Worm (Caenorhabditis elegans) whole organism, late embryonic: ENCODE measurements around the gene nlp-32.
A peak's percentile ranks its signal among the peaks of the same experiment; 100 is the strongest.

Experiments
- C08G9.2 ChIP-seq: sonication (generic microtip); optimal IDR thresholded peaks from 2 replicates; lab custom pipeline; 2016; ENCODE audit warnings: mild to moderate bottlenecking, missing genetic modification characterization, moderate library complexity, missing compliant biosample characterization
- C38D4.7 ChIP-seq: fragments of 200-800 bp; sonication (Bioruptor generic); optimal IDR thresholded peaks from 2 replicates; lab custom pipeline; 2018; ENCODE audit warnings: mild to moderate bottlenecking, missing genetic modification characterization, moderate library complexity, missing compliant biosample characterization
- K02D7.2 ChIP-seq: sonication (generic microtip); optimal IDR thresholded peaks from 2 replicates; lab custom pipeline; 2017; ENCODE audit warnings: mild to moderate bottlenecking, missing genetic modification characterization, missing compliant biosample characterization
- K09A11.1 ChIP-seq: sonication (generic microtip); optimal IDR thresholded peaks from 2 replicates; lab custom pipeline; 2017; ENCODE audit warnings: antibody characterized with exemption, mild to moderate bottlenecking, missing genetic modification characterization, missing compliant biosample characterization; ENCODE audit not compliant: insufficient read depth
- T23F11.4 ChIP-seq: fragments of 200-800 bp; sonication (Bioruptor generic); optimal IDR thresholded peaks from 2 replicates; lab custom pipeline; 2018; ENCODE audit warnings: mild to moderate bottlenecking, missing genetic modification characterization, missing compliant biosample characterization
- Y22D7AL.16 ChIP-seq: sonication (generic microtip); optimal IDR thresholded peaks from 2 replicates; lab custom pipeline; 2016; ENCODE audit warnings: missing genetic modification characterization, missing compliant biosample characterization
- ama-1 ChIP-seq: fragments of 150-350 bp; optimal IDR thresholded peaks from 2 replicates; lab custom pipeline; 2014
- ceh-18 ChIP-seq: sonication (generic microtip); optimal IDR thresholded peaks from 2 replicates; lab custom pipeline; 2016; ENCODE audit warnings: missing genetic modification characterization, missing compliant biosample characterization
- ceh-19 ChIP-seq: fragments of 200-800 bp; sonication (Bioruptor generic); optimal IDR thresholded peaks from 2 replicates; lab custom pipeline; 2018; ENCODE audit warnings: mild to moderate bottlenecking, missing genetic modification characterization, missing compliant biosample characterization
- ceh-22 ChIP-seq: sonication (generic microtip); optimal IDR thresholded peaks from 2 replicates; lab custom pipeline; 2017; ENCODE audit warnings: missing biosample characterization, missing genetic modification characterization
- ceh-24 ChIP-seq: sonication (generic microtip); optimal IDR thresholded peaks from 2 replicates; lab custom pipeline; 2016; ENCODE audit warnings: mild to moderate bottlenecking, missing genetic modification characterization, missing compliant biosample characterization
- ceh-31 ChIP-seq: sonication (generic microtip); optimal IDR thresholded peaks from 2 replicates; lab custom pipeline; 2016; ENCODE audit warnings: missing genetic modification characterization, missing compliant biosample characterization
- ceh-6 ChIP-seq: fragments of 200-800 bp; sonication (Bioruptor generic); optimal IDR thresholded peaks from 2 replicates; lab custom pipeline; 2018; ENCODE audit warnings: mild to moderate bottlenecking, missing genetic modification characterization, missing compliant biosample characterization
- che-1 ChIP-seq: sonication (generic microtip); optimal IDR thresholded peaks from 2 replicates; lab custom pipeline; 2016; ENCODE audit warnings: mild to moderate bottlenecking, missing genetic modification characterization, missing compliant biosample characterization
- dmd-4 ChIP-seq: sonication (generic microtip); optimal IDR thresholded peaks from 2 replicates; lab custom pipeline; 2016; ENCODE audit warnings: borderline replicate concordance, missing genetic modification characterization, missing compliant biosample characterization
- elt-2 ChIP-seq: sonication (generic microtip); optimal IDR thresholded peaks from 2 replicates; lab custom pipeline; 2016; ENCODE audit warnings: missing genetic modification reagents, missing genetic modification characterization, missing compliant biosample characterization
- eyg-1 ChIP-seq: sonication (generic microtip); optimal IDR thresholded peaks from 2 replicates; lab custom pipeline; 2016; ENCODE audit warnings: missing genotype, missing genetic modification characterization, missing compliant biosample characterization
- fkh-6 ChIP-seq: sonication (generic microtip); optimal IDR thresholded peaks from 2 replicates; lab custom pipeline; 2016; ENCODE audit warnings: missing genetic modification characterization, missing compliant biosample characterization
- gmeb-2 ChIP-seq: sonication (generic microtip); optimal IDR thresholded peaks from 2 replicates; lab custom pipeline; 2016; ENCODE audit warnings: missing genetic modification characterization, inconsistent platforms, missing compliant biosample characterization
- hlh-13 ChIP-seq: fragments of 200-800 bp; sonication (Bioruptor generic); optimal IDR thresholded peaks from 2 replicates; lab custom pipeline; 2018; ENCODE audit warnings: mild to moderate bottlenecking, missing genetic modification characterization, missing compliant biosample characterization
- hlh-15 ChIP-seq: sonication (generic microtip); optimal IDR thresholded peaks from 2 replicates; lab custom pipeline; 2016; ENCODE audit warnings: missing genetic modification characterization, missing compliant biosample characterization
- lim-6 ChIP-seq: sonication (generic microtip); optimal IDR thresholded peaks from 2 replicates; lab custom pipeline; 2016; ENCODE audit warnings: missing genetic modification characterization, missing compliant biosample characterization
- lin-11 ChIP-seq: fragments of 200-800 bp; sonication (Bioruptor generic); optimal IDR thresholded peaks from 2 replicates; lab custom pipeline; 2018; ENCODE audit warnings: mild to moderate bottlenecking, missing genetic modification characterization, missing compliant biosample characterization
- mec-3 ChIP-seq: sonication (generic microtip); optimal IDR thresholded peaks from 2 replicates; lab custom pipeline; 2016; ENCODE audit warnings: borderline replicate concordance, missing genetic modification characterization, missing compliant biosample characterization
- nfya-1 ChIP-seq: sonication (generic microtip); optimal IDR thresholded peaks from 2 replicates; lab custom pipeline; 2017; ENCODE audit warnings: missing genetic modification characterization, mild to moderate bottlenecking, missing compliant biosample characterization, antibody characterized with exemption, moderate library complexity
- npax-4 ChIP-seq: sonication (generic microtip); optimal IDR thresholded peaks from 2 replicates; lab custom pipeline; 2016; ENCODE audit warnings: missing genetic modification characterization, missing compliant biosample characterization
- pat-9 ChIP-seq: fragments of 200-800 bp; sonication (Bioruptor generic); optimal IDR thresholded peaks from 2 replicates; lab custom pipeline; 2018; ENCODE audit warnings: mild to moderate bottlenecking, missing genetic modification characterization, moderate library complexity, missing compliant biosample characterization
- pha-2 ChIP-seq: sonication (generic microtip); optimal IDR thresholded peaks from 2 replicates; lab custom pipeline; 2017; ENCODE audit warnings: mild to moderate bottlenecking, missing genetic modification characterization, missing compliant biosample characterization
- pqm-1 ChIP-seq: sonication (generic microtip); optimal IDR thresholded peaks from 2 replicates; lab custom pipeline; 2016; ENCODE audit warnings: missing genetic modification characterization, missing compliant biosample characterization
- pros-1 ChIP-seq: fragments of 150-350 bp; optimal IDR thresholded peaks from 2 replicates; lab custom pipeline; 2014; ENCODE audit warnings: missing biosample characterization, missing genetic modification reagents, missing genetic modification characterization
- ref-2 ChIP-seq: sonication (generic microtip); optimal IDR thresholded peaks from 2 replicates; lab custom pipeline; 2016; ENCODE audit warnings: missing genetic modification characterization, missing compliant biosample characterization
- sdc-2 ChIP-seq: sonication (generic microtip); optimal IDR thresholded peaks from 2 replicates; lab custom pipeline; 2016; ENCODE audit warnings: missing genotype, missing genetic modification characterization, missing compliant biosample characterization
- sox-2 ChIP-seq: fragments of 200-800 bp; sonication (Bioruptor generic); IDR thresholded peaks from 2 replicates; pipeline ENCODE4 v1.3.6; 2022; ENCODE audit warnings: missing genetic modification reagents, missing genetic modification characterization, missing compliant biosample characterization
- sox-4 ChIP-seq: sonication (generic microtip); optimal IDR thresholded peaks from 2 replicates; lab custom pipeline; 2017; ENCODE audit warnings: mild to moderate bottlenecking, missing genetic modification characterization, inconsistent platforms, missing compliant biosample characterization
- unc-3 ChIP-seq, 2 experiments: fragments of 200-800 bp in 1 of 2; sonication (Bioruptor generic) in 1 of 2; sonication (generic microtip) in 1 of 2; conservative IDR thresholded peaks in 1 of 2; optimal IDR thresholded peaks in 1 of 2; 2 replicates each; pipeline versions ENCODE4 v1.3.6 to Lab custom; 2016 to 2022; ENCODE audit warnings: missing compliant biosample characterization in 2 of 2, missing genetic modification characterization in 2 of 2, missing genetic modification reagents in 1 of 2
- zip-5 ChIP-seq: sonication (generic microtip); optimal IDR thresholded peaks from 2 replicates; lab custom pipeline; 2016; ENCODE audit warnings: missing genetic modification characterization, missing compliant biosample characterization

Gene nlp-32

ce11 chrIII:455793-456192 lies 30.6 kb downstream of the nlp-32 start:
- TF ChIP-seq sdc-2 (tag; lab: Kevin White, UChicago) = no peak
- no peak for TF ChIP-seq ceh-22 (tag; lab: Kevin White, UChicago)
- TF ChIP-seq K02D7.2 = no peak
- no peak for TF ChIP-seq Y22D7AL.16 (tag; lab: Kevin White, UChicago)
- TF ChIP-seq C08G9.2 (tag; lab: Kevin White, UChicago) = no peak
- TF ChIP-seq che-1 (tag; lab: Kevin White, UChicago) = no peak
- no peak for TF ChIP-seq npax-4 (tag; lab: Kevin White, UChicago)
- TF ChIP-seq unc-3 (GFP tag; conservative IDR thresholded peaks at IDR 0.05; lab: Robert Waterston, UW) = no peak
- TF ChIP-seq unc-3 (tag; optimal IDR thresholded peaks at IDR 0.05; lab: Kevin White, UChicago) = no peak
- TF ChIP-seq elt-2 (tag; lab: Kevin White, UChicago) = no peak
- TF ChIP-seq hlh-13 = no peak
- no peak for TF ChIP-seq ama-1
- TF ChIP-seq lin-11 (tag; lab: Kevin White, UChicago) = no peak
- no peak for TF ChIP-seq lim-6 (tag; lab: Kevin White, UChicago)
- TF ChIP-seq mec-3 (tag; lab: Kevin White, UChicago) = no peak
- TF ChIP-seq pqm-1 (tag; lab: Kevin White, UChicago) = no peak
- TF ChIP-seq pat-9 = no peak
- TF ChIP-seq, all 69 proteins: peak for 0

DNA sequence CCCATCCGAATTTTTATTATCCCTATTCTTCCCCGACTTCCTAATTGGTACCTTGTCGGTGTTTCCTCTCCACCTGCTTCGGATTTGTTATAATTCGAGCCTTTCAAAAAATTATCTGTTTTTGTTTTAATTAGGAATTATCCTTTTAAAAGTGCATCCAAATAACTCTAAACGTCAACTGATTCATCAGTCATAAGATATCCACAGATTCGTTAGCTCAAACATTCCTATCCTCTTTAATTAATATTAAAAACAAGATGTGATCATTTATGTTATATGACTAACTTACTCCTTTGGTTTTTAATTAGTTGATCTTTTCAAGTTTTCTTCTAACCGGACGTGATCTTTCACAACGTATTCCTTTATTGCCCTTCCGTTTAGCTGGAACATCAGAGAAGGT lies 39.5 kb downstream of the nlp-32 start:
- TF ChIP-seq ref-2 = no peak
- no peak for TF ChIP-seq mec-3 (tag; lab: Kevin White, UChicago)
- no peak for TF ChIP-seq zip-5 (tag; lab: Kevin White, UChicago)
- TF ChIP-seq fkh-6 (tag; lab: Kevin White, UChicago) = no peak
- TF ChIP-seq hlh-13 = no peak
- no peak for TF ChIP-seq ceh-31 (tag; lab: Kevin White, UChicago)
- no peak for TF ChIP-seq pros-1 (tag; lab: Kevin White, UChicago)
- TF ChIP-seq C38D4.7 = no peak
- TF ChIP-seq eyg-1 (tag; lab: Kevin White, UChicago) = no peak
- no peak for TF ChIP-seq ceh-18 (tag; lab: Kevin White, UChicago)
- TF ChIP-seq hlh-15 (tag; lab: Kevin White, UChicago) = no peak
- no peak for TF ChIP-seq unc-3 (GFP tag; conservative IDR thresholded peaks at IDR 0.05; lab: Robert Waterston, UW)
- TF ChIP-seq unc-3 (tag; optimal IDR thresholded peaks at IDR 0.05; lab: Kevin White, UChicago) = no peak
- no peak for TF ChIP-seq pqm-1 (tag; lab: Kevin White, UChicago)
- TF ChIP-seq ama-1 = no peak
- no peak for TF ChIP-seq dmd-4 (tag; lab: Kevin White, UChicago)
- TF ChIP-seq K09A11.1 (tag; lab: Kevin White, UChicago) = no peak
- TF ChIP-seq ceh-22 (tag; lab: Kevin White, UChicago) = no peak
- no peak for TF ChIP-seq npax-4 (tag; lab: Kevin White, UChicago)
- no peak for TF ChIP-seq nfya-1 (tag; lab: Kevin White, UChicago)
- no peak for TF ChIP-seq sox-2 (GFP tag; lab: Robert Waterston, UW)

- peak; percentile 37 for TF ChIP-seq lin-11 (tag; lab: Kevin White, UChicago)
- peak; percentile 48 for TF ChIP-seq K02D7.2
- TF ChIP-seq hlh-13 = peak; percentile 59
- peak; percentile 4 for TF ChIP-seq ceh-24 (tag; lab: Kevin White, UChicago)
- TF ChIP-seq che-1 (tag; lab: Kevin White, UChicago) = peak; percentile 50
- TF ChIP-seq pat-9 = peak; percentile 21
- TF ChIP-seq gmeb-2 = peak; percentile 54
- TF ChIP-seq pha-2 (tag; lab: Kevin White, UChicago) = peak; percentile 45
- peak; percentile 40 for TF ChIP-seq C38D4.7
- peak; percentile 3 for TF ChIP-seq T23F11.4 (GFP tag; lab: Kevin White, UChicago)
- TF ChIP-seq ceh-6 (GFP tag; lab: Kevin White, UChicago) = peak; percentile 62
- TF ChIP-seq sox-4 = peak; percentile 48
- TF ChIP-seq ceh-19 (GFP tag; lab: Kevin White, UChicago) = peak; percentile 25
Measured at ce11 chrIII:445515-445914, 40.8 kb downstream of the nlp-32 start.
